Worm (Caenorhabditis elegans): Measurements from ENCODE around the gene col-158.

Gene col-158

ce11 chrV:11803518-11803994 lies 25.8 kb upstream of the col-158 start (continued):
- TF ChIP-seq ztf-11 (tag; optimal IDR thresholded peaks at IDR 0.05): no peak
- TF ChIP-seq nhr-85 (tag): peak; percentile 95
- no peak for TF ChIP-seq jun-1 (tag; optimal IDR thresholded peaks at IDR 0.05)
- TF ChIP-seq nhr-237 (tag; optimal IDR thresholded peaks at IDR 0.05): no peak
- 0 out of 2 replicates have a peak, but pooled peaks have one; percentile 24 for TF ChIP-seq grh-1 (GFP tag; IDR thresholded peaks at IDR 0.05)
- TF ChIP-seq snpc-4 (tag; optimal IDR thresholded peaks at IDR 0.05): no peak
- TF ChIP-seq nhr-71 (tag; optimal IDR thresholded peaks at IDR 0.05): peak; percentile 85
- TF ChIP-seq efl-1 (optimal IDR thresholded peaks at IDR 0.05): no peak
- peak in 1 of 2 experiments; percentile 79 for TF ChIP-seq efl-1 (GFP tag; optimal IDR thresholded peaks at IDR 0.05 in 1 of 2)
- TF ChIP-seq ama-1 (optimal IDR thresholded peaks at IDR 0.05): no peak
- TF ChIP-seq sup-37 (GFP tag; optimal IDR thresholded peaks at IDR 0.05): no peak
- TF ChIP-seq pag-3 (tag; optimal IDR thresholded peaks at IDR 0.05; ENCODE audit: borderline replicate concordance, insufficient read depth): no peak
- no peak for TF ChIP-seq isw-1 (GFP tag; IDR thresholded peaks at IDR 0.05)
- TF ChIP-seq dsc-1 (tag; optimal IDR thresholded peaks at IDR 0.05): no peak
- no peak for TF ChIP-seq fkh-4 (tag; optimal IDR thresholded peaks at IDR 0.05; ENCODE audit: borderline replicate concordance)
- TF ChIP-seq unc-130 (tag; optimal IDR thresholded peaks at IDR 0.05): no peak
- TF ChIP-seq nhr-76 (tag; optimal IDR thresholded peaks at IDR 0.05): no peak
- peak; percentile 32 for TF ChIP-seq nhr-90 (tag; optimal IDR thresholded peaks at IDR 0.05; ENCODE audit: poor library complexity)
- no peak for TF ChIP-seq elt-2 (tag; optimal IDR thresholded peaks at IDR 0.05)
- TF ChIP-seq egl-13 (tag; optimal IDR thresholded peaks at IDR 0.05): no peak
- TF ChIP-seq pax-3 (tag; optimal IDR thresholded peaks at IDR 0.05): no peak
- no peak for TF ChIP-seq irx-1 (tag; optimal IDR thresholded peaks at IDR 0.05)
- peak; percentile 49 for TF ChIP-seq nhr-47 (tag; optimal IDR thresholded peaks at IDR 0.05)
- TF ChIP-seq vab-15 (tag; optimal IDR thresholded peaks at IDR 0.05): no peak
- no peak for TF ChIP-seq F16B12.6 (tag; optimal IDR thresholded peaks at IDR 0.05)
- no peak for TF ChIP-seq efl-3 (GFP tag; optimal IDR thresholded peaks at IDR 0.05)
- no peak for TF ChIP-seq rnt-1 (tag; optimal IDR thresholded peaks at IDR 0.05)
- TF ChIP-seq ceh-63 (GFP tag; optimal IDR thresholded peaks at IDR 0.05): no peak
- TF ChIP-seq aha-1 (tag; optimal IDR thresholded peaks at IDR 0.05): no peak
- TF ChIP-seq ceh-82 (tag; optimal IDR thresholded peaks at IDR 0.05): no peak
- TF ChIP-seq mep-1 (tag; optimal IDR thresholded peaks at IDR 0.05): no peak

DNA sequence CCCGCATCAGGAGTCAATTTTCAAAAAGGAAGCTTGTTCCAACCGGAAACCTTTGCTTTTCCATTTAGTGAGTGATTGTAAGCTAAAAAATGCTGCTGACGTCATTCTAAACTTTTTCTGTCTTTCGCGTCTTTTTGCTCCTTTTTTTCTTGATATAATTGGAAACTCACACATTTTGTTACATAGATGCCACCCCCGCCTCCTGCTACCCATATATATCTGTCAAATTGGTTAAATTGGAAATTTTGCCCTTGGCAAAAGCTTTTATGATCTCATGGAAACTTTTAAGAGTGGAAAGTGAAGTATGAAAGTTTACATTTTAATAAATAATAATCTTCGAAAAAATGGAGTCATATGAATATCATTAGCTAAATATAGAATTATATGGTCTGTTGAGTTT lies 19.4 kb upstream of the col-158 start:
- TF ChIP-seq ztf-11 (tag; optimal IDR thresholded peaks at IDR 0.05) (no peak), efl-1 (optimal IDR thresholded peaks at IDR 0.05) (no peak), efl-1 (GFP tag; optimal IDR thresholded peaks at IDR 0.05 in 1 of 2) (peak in 1 of 2 experiments; percentile 80), irx-1 (tag; optimal IDR thresholded peaks at IDR 0.05) (peak; percentile 9), lin-14 (GFP tag; optimal IDR thresholded peaks at IDR 0.05) (peak; percentile 67), unc-86 (tag; optimal IDR thresholded peaks at IDR 0.05) (peak; percentile 2), mdl-1 (tag; optimal IDR thresholded peaks at IDR 0.05) (no peak), jun-1 (tag; optimal IDR thresholded peaks at IDR 0.05) (no peak)

DNA sequence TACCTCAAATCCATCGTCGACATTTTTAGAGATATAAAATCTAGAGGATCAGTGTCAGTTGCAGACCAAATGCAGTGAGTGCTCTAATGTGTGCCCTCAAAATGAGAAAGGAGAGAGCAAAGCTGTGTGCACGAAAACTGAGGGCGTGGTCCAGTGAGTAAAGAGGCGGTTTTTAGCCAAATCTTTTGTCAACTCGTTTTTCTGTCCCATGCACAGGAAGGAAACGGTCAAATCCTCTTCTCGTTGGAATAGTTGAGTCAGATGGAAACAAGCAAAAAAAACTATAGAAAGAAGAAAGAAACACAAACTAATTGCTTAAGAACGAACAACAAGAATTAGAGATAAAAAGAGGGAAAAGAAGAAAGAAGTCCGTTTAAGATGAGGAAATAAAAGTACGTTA lies 17.5 kb upstream of the col-158 start, which contains the start of gene D2023.3:
Gene D2023.3, minus strand, starts transcription at position 101 of the 400 bp plus-strand sequence.
- TF ChIP-seq unc-62 (GFP tag; optimal IDR thresholded peaks at IDR 0.05) (no peak), tbx-2 (tag; optimal IDR thresholded peaks at IDR 0.05) (no peak), unc-30 (tag; optimal IDR thresholded peaks at IDR 0.05) (no peak), unc-86 (tag; optimal IDR thresholded peaks at IDR 0.05) (peak; percentile 22), nhr-71 (tag; optimal IDR thresholded peaks at IDR 0.05) (no peak), lin-14 (GFP tag; optimal IDR thresholded peaks at IDR 0.05) (peak; percentile 41), zag-1 (tag; optimal IDR thresholded peaks at IDR 0.05) (no peak), C04F5.9 (tag; optimal IDR thresholded peaks at IDR 0.05) (no peak), aha-1 (tag; optimal IDR thresholded peaks at IDR 0.05) (no peak), unc-130 (tag; optimal IDR thresholded peaks at IDR 0.05) (no peak)
